Fruit fly (Drosophila melanogaster): ENCODE data around the gene Moca-cyp.

The Moca-cyp gene

dm6 chr3R:28326150-28326965 lies 13.8 kb upstream of the Moca-cyp start (continued):
- TF ChIP-seq psq (GFP tag; optimal IDR thresholded peaks at IDR 0.05) (peak; percentile 100), Hnf4 (GFP tag; optimal IDR thresholded peaks at IDR 0.05) (peak; percentile 100), Vsx2 (GFP tag; optimal IDR thresholded peaks at IDR 0.05; ENCODE audit: partially characterized antibody) (peak; percentile 51), sv (GFP tag; optimal IDR thresholded peaks at IDR 0.05) (peak; percentile 99), CG32264 (GFP tag; optimal IDR thresholded peaks at IDR 0.05) (peak; percentile 99), GATAd (GFP tag; optimal IDR thresholded peaks at IDR 0.05) (peak; percentile 96), Hr83 (GFP tag; optimal IDR thresholded peaks at IDR 0.05; ENCODE audit: poor library complexity, severe bottlenecking) (peak; percentile 94), N (GFP tag; optimal IDR thresholded peaks at IDR 0.05) (no peak), OdsH (GFP tag; optimal IDR thresholded peaks at IDR 0.05) (peak; percentile 100), CrebA (GFP tag; optimal IDR thresholded peaks at IDR 0.05; ENCODE audit: borderline replicate concordance) (peak; percentile 98), CG9705 (GFP tag; optimal IDR thresholded peaks at IDR 0.05) (peak; percentile 99), Dfd (GFP tag; optimal IDR thresholded peaks at IDR 0.05) (peak; percentile 95), Mio (GFP tag; optimal IDR thresholded peaks at IDR 0.05) (peak; percentile 98), Hr78 (GFP tag; optimal IDR thresholded peaks at IDR 0.05) (no peak), Dif (GFP tag; optimal IDR thresholded peaks at IDR 0.05; ENCODE audit: partially characterized antibody) (peak; percentile 93)

dm6 chr3R:28327132-28327531 lies 13.0 kb upstream of the Moca-cyp start:
- TF ChIP-seq tai (GFP tag; optimal IDR thresholded peaks at IDR 0.05) (no peak), Mio (GFP tag; optimal IDR thresholded peaks at IDR 0.05) (no peak), pan (optimal IDR thresholded peaks at IDR 0.05) (no peak), foxo (GFP tag; optimal IDR thresholded peaks at IDR 0.05) (peak in 1 of 2 experiments; percentile 12), GATAd (GFP tag; optimal IDR thresholded peaks at IDR 0.05) (no peak), CG32264 (GFP tag; optimal IDR thresholded peaks at IDR 0.05) (no peak), rgr (GFP tag; optimal IDR thresholded peaks at IDR 0.05) (peak; percentile 23), Dif (GFP tag; optimal IDR thresholded peaks at IDR 0.05; ENCODE audit: partially characterized antibody) (no peak), woc (GFP tag; optimal IDR thresholded peaks at IDR 0.05) (no peak), sv (GFP tag; optimal IDR thresholded peaks at IDR 0.05) (peak; percentile 18), HLH106 (tag; optimal IDR thresholded peaks at IDR 0.05) (no peak), Hr83 (GFP tag; optimal IDR thresholded peaks at IDR 0.05; ENCODE audit: poor library complexity, severe bottlenecking) (no peak), CG9705 (GFP tag; optimal IDR thresholded peaks at IDR 0.05) (no peak), h (GFP tag; optimal IDR thresholded peaks at IDR 0.05) (no peak), Myc (optimal IDR thresholded peaks at IDR 0.05) (no peak), Jra (GFP tag; optimal IDR thresholded peaks at IDR 0.05) (peak; percentile 14), brk (GFP tag; optimal IDR thresholded peaks at IDR 0.05) (no peak), OdsH (GFP tag; optimal IDR thresholded peaks at IDR 0.05) (peak; percentile 16), CrebA (GFP tag; optimal IDR thresholded peaks at IDR 0.05; ENCODE audit: borderline replicate concordance) (no peak), ey (GFP tag; optimal IDR thresholded peaks at IDR 0.05) (no peak)

- no peak for TF ChIP-seq dsf (GFP tag; optimal IDR thresholded peaks at IDR 0.05; ENCODE audit: borderline replicate concordance)
- no peak for TF ChIP-seq Dfd (GFP tag; optimal IDR thresholded peaks at IDR 0.05)
- no peak for TF ChIP-seq Hr78 (GFP tag; optimal IDR thresholded peaks at IDR 0.05)
- TF ChIP-seq pan (optimal IDR thresholded peaks at IDR 0.05) = no peak
- no peak for TF ChIP-seq foxo (GFP tag; optimal IDR thresholded peaks at IDR 0.05)
- TF ChIP-seq Hnf4 (GFP tag; optimal IDR thresholded peaks at IDR 0.05) = no peak
- TF ChIP-seq CrebA (GFP tag; optimal IDR thresholded peaks at IDR 0.05; ENCODE audit: borderline replicate concordance) = no peak
- TF ChIP-seq GATAd (GFP tag; optimal IDR thresholded peaks at IDR 0.05) = no peak
- TF ChIP-seq Vsx2 (GFP tag; optimal IDR thresholded peaks at IDR 0.05; ENCODE audit: partially characterized antibody) = no peak
- no peak for TF ChIP-seq fru (GFP tag; optimal IDR thresholded peaks at IDR 0.05)
- TF ChIP-seq Rel (GFP tag; optimal IDR thresholded peaks at IDR 0.05) = no peak
- no peak for TF ChIP-seq Rel (tag; optimal IDR thresholded peaks at IDR 0.05)
- TF ChIP-seq usp (GFP tag; optimal IDR thresholded peaks at IDR 0.05) = no peak
- TF ChIP-seq dl (GFP tag; optimal IDR thresholded peaks at IDR 0.05; ENCODE audit: insufficient read depth in 1 of 2, partially characterized antibody in 2 of 2) = no peak
- TF ChIP-seq OdsH (GFP tag; optimal IDR thresholded peaks at IDR 0.05) = no peak
- TF ChIP-seq rgr (GFP tag; optimal IDR thresholded peaks at IDR 0.05) = no peak
- TF ChIP-seq Dif (GFP tag; optimal IDR thresholded peaks at IDR 0.05; ENCODE audit: partially characterized antibody) = no peak
Measured at dm6 chr3R:28327709-28328467, 12.2 kb upstream of the Moca-cyp start.
